Worm (Caenorhabditis elegans): ENCODE results near the gene E03H12.4.

E03H12.4 gene

ce11 chrIV:5028978-5029377, 46.6 kb downstream of the E03H12.4 start, which contains the start of the genes best-6 and C09B9.2:
Gene best-6 (minus strand): TSS chrIV:5029078.
Gene C09B9.2 (plus strand): TSS chrIV:5029291.
- TF ChIP-seq fkh-4 (tag; optimal IDR thresholded peaks at IDR 0.05; ENCODE audit: borderline replicate concordance): no peak

ce11 chrIV:5031346-5031745, 49.0 kb downstream of the E03H12.4 start:
- TF ChIP-seq ceh-82 (tag; optimal IDR thresholded peaks at IDR 0.05): no peak
- no peak for TF ChIP-seq unc-30 (tag; optimal IDR thresholded peaks at IDR 0.05)
- TF ChIP-seq ceh-8 (GFP tag; optimal IDR thresholded peaks at IDR 0.05): no peak
- TF ChIP-seq nhr-90 (tag; optimal IDR thresholded peaks at IDR 0.05; ENCODE audit: poor library complexity): no peak
- no peak for TF ChIP-seq ztf-4 (tag; optimal IDR thresholded peaks at IDR 0.05)
- TF ChIP-seq swsn-7 (tag; optimal IDR thresholded peaks at IDR 0.05): no peak
- no peak for TF ChIP-seq mdl-1 (tag; optimal IDR thresholded peaks at IDR 0.05)
- no peak for TF ChIP-seq Y116A8C.19 (tag; optimal IDR thresholded peaks at IDR 0.05; ENCODE audit: borderline replicate concordance)
- TF ChIP-seq tlp-1 (tag; optimal IDR thresholded peaks at IDR 0.05): no peak
- TF ChIP-seq nhr-20 (tag; optimal IDR thresholded peaks at IDR 0.05): no peak

ce11 chrIV:5033276-5033675, 50.9 kb downstream of the E03H12.4 start, which contains the start of gene C09B9.4:
Gene C09B9.4 (minus strand): TSS chrIV:5033376.
- no peak for TF ChIP-seq Y116A8C.19 (tag; optimal IDR thresholded peaks at IDR 0.05; ENCODE audit: borderline replicate concordance)
- no peak for TF ChIP-seq C16A3.4 (tag; optimal IDR thresholded peaks at IDR 0.05)
- no peak for TF ChIP-seq hpl-2 (GFP tag; optimal IDR thresholded peaks at IDR 0.05)
- no peak for TF ChIP-seq nhr-71 (tag; optimal IDR thresholded peaks at IDR 0.05)
- TF ChIP-seq fos-1 (tag; optimal IDR thresholded peaks at IDR 0.05): no peak
- no peak for TF ChIP-seq nhr-20 (tag; optimal IDR thresholded peaks at IDR 0.05)
- TF ChIP-seq nhr-84 (tag; optimal IDR thresholded peaks at IDR 0.05): no peak
- TF ChIP-seq lin-39 (tag; optimal IDR thresholded peaks at IDR 0.05): no peak
- TF ChIP-seq mef-2 (tag; optimal IDR thresholded peaks at IDR 0.05): no peak
- TF ChIP-seq unc-62 (GFP tag; optimal IDR thresholded peaks at IDR 0.05): no peak
- TF ChIP-seq unc-30 (tag; optimal IDR thresholded peaks at IDR 0.05): no peak
